Worm (Caenorhabditis elegans): Measurements from ENCODE around the gene C15B12.1.

Gene C15B12.1

ce11 chrX:6446564-6446963 is 30.0 kb upstream of the C15B12.1 start, which contains the start of gene asp-14:
Gene asp-14 (minus strand): TSS chrX:6446664.
- no peak for TF ChIP-seq ama-1 (optimal IDR thresholded peaks at IDR 0.05)
- no peak for TF ChIP-seq daf-16 (GFP tag; optimal IDR thresholded peaks at IDR 0.05)
- peak; percentile 17 for TF ChIP-seq daf-16 (tag; optimal IDR thresholded peaks at IDR 0.05)

ce11 chrX:6448866-6449400 is 27.7 kb upstream of the C15B12.1 start, which contains the start of gene fah-1:
Gene fah-1 (minus strand): TSS chrX:6448916.
- peak; percentile 37 for TF ChIP-seq T20F7.1 (GFP tag; optimal IDR thresholded peaks at IDR 0.05)
- TF ChIP-seq R02D3.7 (tag; optimal IDR thresholded peaks at IDR 0.05), result no peak
- peak; percentile 86 for TF ChIP-seq aha-1 (tag)
- TF ChIP-seq zfp-2 (tag; optimal IDR thresholded peaks at IDR 0.05), result no peak
- no peak for TF ChIP-seq D1046.2 (GFP tag; IDR thresholded peaks at IDR 0.05)
- no peak for TF ChIP-seq arid-1 (GFP tag; conservative IDR thresholded peaks at IDR 0.05)
- no peak for TF ChIP-seq ama-1 (optimal IDR thresholded peaks at IDR 0.05)
- TF ChIP-seq zag-1 (tag; optimal IDR thresholded peaks at IDR 0.05), result no peak
- peak; percentile 22 for TF ChIP-seq nhr-28 (tag; optimal IDR thresholded peaks at IDR 0.05)
- TF ChIP-seq nhr-77 (tag; optimal IDR thresholded peaks at IDR 0.05), result peak; percentile 31
- peak; percentile 47; the same call in 1 of the 2 replicates for TF ChIP-seq ceh-20 (GFP tag; IDR thresholded peaks at IDR 0.05)
- TF ChIP-seq dmd-6 (GFP tag; IDR thresholded peaks at IDR 0.05), result peak; percentile 67
- no peak for TF ChIP-seq nhr-41 (GFP tag; IDR thresholded peaks at IDR 0.05)
- no peak for TF ChIP-seq sdz-12 (GFP tag; optimal IDR thresholded peaks at IDR 0.05)
- peak; percentile 74 for TF ChIP-seq hlh-11 (tag; optimal IDR thresholded peaks at IDR 0.05)
- TF ChIP-seq cey-2 (tag; optimal IDR thresholded peaks at IDR 0.05; ENCODE audit: borderline replicate concordance, insufficient read depth), result peak; percentile 15
- TF ChIP-seq nhr-25 (tag; optimal IDR thresholded peaks at IDR 0.05; ENCODE audit: borderline replicate concordance, insufficient read depth), result peak; percentile 86
- no peak for TF ChIP-seq dpl-1 (GFP tag; optimal IDR thresholded peaks at IDR 0.05)
- no peak for TF ChIP-seq egl-43 (GFP tag; IDR thresholded peaks at IDR 0.05)
- no peak for TF ChIP-seq daf-16 (GFP tag; optimal IDR thresholded peaks at IDR 0.05)
- peak; percentile 73 for TF ChIP-seq daf-16 (tag; optimal IDR thresholded peaks at IDR 0.05)
- no peak for TF ChIP-seq nhr-6 (tag; optimal IDR thresholded peaks at IDR 0.05)
- no peak for TF ChIP-seq egl-27 (tag; optimal IDR thresholded peaks at IDR 0.05)
- no peak for TF ChIP-seq lin-1 (GFP tag; IDR thresholded peaks at IDR 0.05)
- TF ChIP-seq ztf-7 (tag; optimal IDR thresholded peaks at IDR 0.05), result no peak
- no peak for TF ChIP-seq lin-15B (tag; optimal IDR thresholded peaks at IDR 0.05)
- peak; percentile 74; the same call in 1 of the 2 replicates for TF ChIP-seq tra-1 (GFP tag; IDR thresholded peaks at IDR 0.05)
- TF ChIP-seq mdl-1 (tag; optimal IDR thresholded peaks at IDR 0.05), result peak in 1 of 2 experiments; percentile 57
- peak; percentile 39; the same call in 1 of the 2 replicates for TF ChIP-seq T26A8.4 (GFP tag; IDR thresholded peaks at IDR 0.05)
- no peak for TF ChIP-seq ztf-11 (tag; optimal IDR thresholded peaks at IDR 0.05)
- TF ChIP-seq daf-12 (tag; optimal IDR thresholded peaks at IDR 0.05), result no peak
- TF ChIP-seq aly-2 (tag; optimal IDR thresholded peaks at IDR 0.05), result no peak
- no peak for TF ChIP-seq nhr-111 (GFP tag; optimal IDR thresholded peaks at IDR 0.05)
- TF ChIP-seq jun-1 (tag; optimal IDR thresholded peaks at IDR 0.05), result no peak
- no peak for TF ChIP-seq fos-1 (tag; optimal IDR thresholded peaks at IDR 0.05)
- no peak for TF ChIP-seq nhr-11 (tag; optimal IDR thresholded peaks at IDR 0.05)
- no peak for TF ChIP-seq snpc-4 (tag; optimal IDR thresholded peaks at IDR 0.05)
- TF ChIP-seq vab-7 (GFP tag; IDR thresholded peaks at IDR 0.05), result no peak
- TF ChIP-seq nhr-102 (tag; optimal IDR thresholded peaks at IDR 0.05), result peak; percentile 59
- peak; percentile 70 for TF ChIP-seq mep-1 (tag; optimal IDR thresholded peaks at IDR 0.05)
- no peak for TF ChIP-seq mxl-2 (GFP tag; conservative IDR thresholded peaks at IDR 0.05)
- TF ChIP-seq hlh-30 (tag; optimal IDR thresholded peaks at IDR 0.05; ENCODE audit: insufficient read depth), result peak; percentile 68
- TF ChIP-seq lsy-2 (tag; optimal IDR thresholded peaks at IDR 0.05), result no peak
- TF ChIP-seq ctbp-1 (GFP tag; IDR thresholded peaks at IDR 0.05), result no peak
- peak; percentile 53 for TF ChIP-seq nhr-48 (tag; optimal IDR thresholded peaks at IDR 0.05)
- peak; percentile 87 for TF ChIP-seq dve-1 (tag; optimal IDR thresholded peaks at IDR 0.05; ENCODE audit: insufficient read depth)
- peak; percentile 71; the same call in 1 of the 2 replicates for TF ChIP-seq php-3 (GFP tag; IDR thresholded peaks at IDR 0.05)
- TF ChIP-seq duxl-1 (tag; optimal IDR thresholded peaks at IDR 0.05; ENCODE audit: poor library complexity), result no peak
- no peak for TF ChIP-seq zip-2 (tag; optimal IDR thresholded peaks at IDR 0.05)
